Worm (Caenorhabditis elegans) whole organism, L4 larva: ENCODE results near the gene ceh-20.

ENCODE experiments used
- D1046.2 ChIP-seq: fragments of 200-800 bp; sonication (Bioruptor generic); IDR thresholded peaks from 2 replicates; pipeline ENCODE4 v1.3.6; 2022; ENCODE audit warnings: missing genetic modification characterization, missing compliant biosample characterization
- T26A8.4 ChIP-seq: fragments of 200-800 bp; sonication (Bioruptor generic); IDR thresholded peaks from 2 replicates; pipeline ENCODE4 v1.3.6; 2022; ENCODE audit warnings: missing genetic modification characterization, missing compliant biosample characterization
- Y48G9A.11 ChIP-seq: fragments of 200-800 bp; sonication (Bioruptor generic); IDR thresholded peaks from 2 replicates; pipeline ENCODE4 v1.3.6; 2022; ENCODE audit warnings: missing genetic modification reagents, missing genetic modification characterization, missing compliant biosample characterization
- Y75B8A.6 ChIP-seq: fragments of 200-800 bp; sonication (Bioruptor generic); IDR thresholded peaks from 2 replicates; pipeline ENCODE4 v1.3.6; 2022; ENCODE audit warnings: missing genetic modification reagents, missing genetic modification characterization, missing compliant biosample characterization
- ZK337.2 ChIP-seq: fragments of 200-800 bp; sonication (Bioruptor generic); IDR thresholded peaks from 2 replicates; pipeline ENCODE4 v1.3.6; 2022; ENCODE audit warnings: missing genetic modification reagents, missing genetic modification characterization, missing compliant biosample characterization
- ZK546.5 ChIP-seq, 2 experiments: sonication (generic microtip); optimal IDR thresholded peaks; 2 replicates each; lab custom pipeline; 2017; ENCODE audit warnings: missing biosample characterization in 2 of 2, missing genetic modification characterization in 2 of 2
- aha-1 ChIP-seq: fragments of 150-350 bp; peaks from one replicate; lab custom pipeline; 2014; ENCODE audit warnings: missing biosample characterization, missing genetic modification characterization
- daf-12 ChIP-seq: fragments of 150-350 bp; optimal IDR thresholded peaks from 2 replicates; lab custom pipeline; 2014; ENCODE audit warnings: missing biosample characterization, missing genetic modification reagents, missing genetic modification characterization
- daf-16 ChIP-seq, 3 experiments: sonication (generic microtip); optimal IDR thresholded peaks; 2 replicates each; lab custom pipeline; 2016 to 2017; ENCODE audit warnings: missing genetic modification characterization in 3 of 3, missing genetic modification reagents in 3 of 3, mild to moderate bottlenecking in 2 of 3, missing compliant biosample characterization in 2 of 3, missing biosample characterization in 1 of 3, moderate library complexity in 1 of 3
- dmd-6 ChIP-seq: fragments of 200-800 bp; sonication (Bioruptor generic); IDR thresholded peaks from 2 replicates; pipeline ENCODE4 v1.3.6; 2022; ENCODE audit warnings: missing genetic modification reagents, missing genetic modification characterization, missing compliant biosample characterization
- duxl-1 ChIP-seq: sonication (generic microtip); optimal IDR thresholded peaks from 2 replicates; lab custom pipeline; 2016; ENCODE audit warnings: mild to moderate bottlenecking, missing genetic modification characterization, moderate library complexity, missing compliant biosample characterization; ENCODE audit not compliant: poor library complexity
- dve-1 ChIP-seq: sonication (generic microtip); optimal IDR thresholded peaks from 2 replicates; lab custom pipeline; 2017; ENCODE audit warnings: antibody characterized with exemption, mild to moderate bottlenecking, missing genetic modification characterization, missing compliant biosample characterization; ENCODE audit not compliant: insufficient read depth
- egl-27 ChIP-seq: sonication (generic microtip); optimal IDR thresholded peaks from 3 replicates; lab custom pipeline; 2017; ENCODE audit warnings: missing biosample characterization, missing genetic modification reagents, missing genetic modification characterization
- fos-1 ChIP-seq: fragments of 150-350 bp; optimal IDR thresholded peaks from 2 replicates; lab custom pipeline; 2014; ENCODE audit warnings: missing biosample characterization, missing genetic modification characterization
- hif-1 ChIP-seq, 2 experiments: sonication (generic microtip); optimal IDR thresholded peaks; 2 replicates each; lab custom pipeline; 2016 to 2017; ENCODE audit warnings: missing compliant biosample characterization in 2 of 2, missing genetic modification characterization in 2 of 2, missing genetic modification reagents in 2 of 2, missing genotype in 2 of 2, mild to moderate bottlenecking in 1 of 2
- hlh-11 ChIP-seq: fragments of 200-800 bp; sonication (Bioruptor generic); optimal IDR thresholded peaks from 2 replicates; lab custom pipeline; 2018; ENCODE audit warnings: mild to moderate bottlenecking, missing genetic modification characterization, missing compliant biosample characterization
- hlh-30 ChIP-seq: sonication (generic microtip); optimal IDR thresholded peaks from 2 replicates; lab custom pipeline; 2017; ENCODE audit warnings: antibody characterized with exemption, mild to moderate bottlenecking, missing genetic modification characterization, missing compliant biosample characterization; ENCODE audit not compliant: insufficient read depth
- mdl-1 ChIP-seq, 2 experiments: fragments of 150-350 bp in 1 of 2; sonication (generic microtip) in 1 of 2; optimal IDR thresholded peaks; 2 replicates each; lab custom pipeline; 2014 to 2017; ENCODE audit warnings: missing biosample characterization in 2 of 2, missing genetic modification characterization in 2 of 2
- mxl-3 ChIP-seq: fragments of 200-800 bp; sonication (Bioruptor generic); optimal IDR thresholded peaks from 2 replicates; lab custom pipeline; 2018; ENCODE audit warnings: mild to moderate bottlenecking, missing genetic modification characterization, missing compliant biosample characterization
- nhr-102 ChIP-seq: sonication (generic microtip); optimal IDR thresholded peaks from 2 replicates; lab custom pipeline; 2016; ENCODE audit warnings: mild to moderate bottlenecking, missing genetic modification characterization, moderate library complexity, missing compliant biosample characterization
- nhr-28 ChIP-seq: fragments of 150-350 bp; optimal IDR thresholded peaks from 2 replicates; lab custom pipeline; 2014; ENCODE audit warnings: missing biosample characterization, missing genetic modification characterization
- nhr-41 ChIP-seq: fragments of 200-800 bp; sonication (Bioruptor generic); IDR thresholded peaks from 2 replicates; pipeline ENCODE4 v1.3.6; 2022; ENCODE audit warnings: missing genetic modification reagents, missing genetic modification characterization, missing compliant biosample characterization
- nhr-48 ChIP-seq: sonication (generic microtip); optimal IDR thresholded peaks from 2 replicates; lab custom pipeline; 2016; ENCODE audit warnings: mild to moderate bottlenecking, missing genetic modification characterization, missing compliant biosample characterization
- nhr-6 ChIP-seq: fragments of 150-350 bp; optimal IDR thresholded peaks from 2 replicates; lab custom pipeline; 2014; ENCODE audit warnings: missing biosample characterization, missing genetic modification characterization
- nhr-77 ChIP-seq: fragments of 150-350 bp; optimal IDR thresholded peaks from 2 replicates; lab custom pipeline; 2014; ENCODE audit warnings: missing biosample characterization, missing genetic modification characterization
- pha-4 ChIP-seq, 2 experiments: fragments of 150-350 bp in 1 of 2; fragments of 200-800 bp in 1 of 2; sonication (Bioruptor generic) in 1 of 2; IDR thresholded peaks in 1 of 2; optimal IDR thresholded peaks in 1 of 2; 2 replicates each; pipeline versions ENCODE4 v1.3.6 to Lab custom; 2014 to 2022; ENCODE audit warnings: missing genetic modification characterization in 2 of 2, missing genetic modification reagents in 2 of 2, missing biosample characterization in 1 of 2, missing compliant biosample characterization in 1 of 2
- php-3 ChIP-seq: fragments of 200-800 bp; sonication (Bioruptor generic); IDR thresholded peaks from 2 replicates; pipeline ENCODE4 v1.3.6; 2022; ENCODE audit warnings: missing genetic modification reagents, missing genetic modification characterization, missing compliant biosample characterization
- pqm-1 ChIP-seq: sonication (generic microtip); optimal IDR thresholded peaks from 2 replicates; lab custom pipeline; 2017; ENCODE audit warnings: missing biosample characterization, missing genetic modification characterization
- rbr-2 ChIP-seq: sonication (generic microtip); optimal IDR thresholded peaks from 2 replicates; lab custom pipeline; 2016; ENCODE audit warnings: missing genotype, missing genetic modification characterization, missing compliant biosample characterization
- saeg-2 ChIP-seq: fragments of 200-800 bp; sonication (Bioruptor generic); IDR thresholded peaks from 2 replicates; pipeline ENCODE4 v1.3.6; 2022; ENCODE audit warnings: missing genetic modification reagents, missing genetic modification characterization, missing compliant biosample characterization
- spr-3 ChIP-seq: fragments of 200-800 bp; sonication (Bioruptor generic); optimal IDR thresholded peaks from 2 replicates; lab custom pipeline; 2018; ENCODE audit warnings: mild to moderate bottlenecking, missing genetic modification characterization, missing compliant biosample characterization
- unc-62 ChIP-seq, 3 experiments: fragments of 150-350 bp in 1 of 3; sonication (generic microtip); optimal IDR thresholded peaks in 2 of 3; peaks in 1 of 3; 1 replicate in 1 of 3; 2 replicates in 2 of 3; lab custom pipeline; 2014 to 2017; ENCODE audit warnings: missing biosample characterization in 3 of 3, missing genetic modification characterization in 3 of 3, missing genetic modification reagents in 3 of 3, missing genotype in 1 of 3
- vab-7 ChIP-seq: fragments of 200-800 bp; sonication (Bioruptor generic); IDR thresholded peaks from 2 replicates; pipeline ENCODE4 v1.3.6; 2022; ENCODE audit warnings: missing genetic modification reagents, missing genetic modification characterization, missing compliant biosample characterization
- zfp-2 ChIP-seq: sonication (generic microtip); optimal IDR thresholded peaks from 2 replicates; lab custom pipeline; 2016; ENCODE audit warnings: mild to moderate bottlenecking, missing genetic modification characterization, missing compliant biosample characterization
- zip-11 ChIP-seq: fragments of 200-800 bp; sonication (Bioruptor generic); IDR thresholded peaks from 2 replicates; pipeline ENCODE4 v1.3.6; 2022; ENCODE audit warnings: missing genetic modification characterization, missing compliant biosample characterization

The ceh-20 gene

DNA sequence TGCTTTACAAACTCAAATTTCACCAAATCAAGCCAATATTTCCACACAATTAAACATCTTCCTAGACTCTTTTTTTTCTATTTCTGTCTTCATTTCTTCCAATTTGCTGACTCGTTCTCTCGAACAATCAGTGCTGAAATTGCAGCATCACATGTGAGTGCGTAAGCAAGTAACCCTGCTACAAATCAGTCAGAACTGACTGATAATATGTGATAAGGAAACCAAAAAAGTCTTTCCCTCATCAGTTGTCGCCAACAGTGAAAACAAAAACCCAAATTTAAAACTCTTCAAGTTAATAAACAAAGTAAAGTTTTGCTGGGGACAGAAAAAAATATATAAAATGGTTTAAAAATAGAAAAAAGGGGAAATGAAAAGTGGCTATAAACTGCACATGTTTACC, 11.8 kb downstream of the ceh-20 start:
- TF ChIP-seq php-3 (GFP tag; lab: Robert Waterston, UW) (peak; percentile 24; the same call in 1 of the 2 replicates), fos-1 (tag; lab: Kevin White, UChicago) (no peak), nhr-41 (GFP tag; lab: Robert Waterston, UW) (no peak), nhr-102 (tag; lab: Kevin White, UChicago) (no peak), nhr-77 (peak; percentile 47), unc-62 (GFP tag; optimal IDR thresholded peaks at IDR 0.05 in 1 of 2; lab: Kevin White, UChicago) (no peak), unc-62 (tag; optimal IDR thresholded peaks at IDR 0.05; lab: Kevin White, UChicago) (no peak), dve-1 (tag; lab: Kevin White, UChicago) (peak; percentile 71), hif-1 (tag; optimal IDR thresholded peaks at IDR 0.05; lab: Kevin White, UChicago) (no peak), ZK337.2 (no peak), hlh-11 (tag; lab: Kevin White, UChicago) (peak; percentile 74), ZK546.5 (tag; optimal IDR thresholded peaks at IDR 0.05; lab: Kevin White, UChicago) (no peak), Y48G9A.11 (no peak), nhr-28 (tag; lab: Kevin White, UChicago) (peak; percentile 73), zfp-2 (tag; lab: Kevin White, UChicago) (no peak), dmd-6 (peak; percentile 66), egl-27 (no peak), pqm-1 (tag; lab: Kevin White, UChicago) (peak; percentile 87), vab-7 (GFP tag; lab: Robert Waterston, UW) (no peak), nhr-48 (tag; lab: Kevin White, UChicago) (no peak), spr-3 (GFP tag; lab: Kevin White, UChicago) (no peak), daf-16 (GFP tag; optimal IDR thresholded peaks at IDR 0.05; lab: Kevin White, UChicago) (peak in 1 of 2 experiments; percentile 1), daf-16 (tag; optimal IDR thresholded peaks at IDR 0.05; lab: Kevin White, UChicago) (peak; percentile 80), hlh-30 (peak; percentile 30), mdl-1 (tag; optimal IDR thresholded peaks at IDR 0.05; lab: Kevin White, UChicago) (peak in 1 of 2 experiments; percentile 16)

DNA sequence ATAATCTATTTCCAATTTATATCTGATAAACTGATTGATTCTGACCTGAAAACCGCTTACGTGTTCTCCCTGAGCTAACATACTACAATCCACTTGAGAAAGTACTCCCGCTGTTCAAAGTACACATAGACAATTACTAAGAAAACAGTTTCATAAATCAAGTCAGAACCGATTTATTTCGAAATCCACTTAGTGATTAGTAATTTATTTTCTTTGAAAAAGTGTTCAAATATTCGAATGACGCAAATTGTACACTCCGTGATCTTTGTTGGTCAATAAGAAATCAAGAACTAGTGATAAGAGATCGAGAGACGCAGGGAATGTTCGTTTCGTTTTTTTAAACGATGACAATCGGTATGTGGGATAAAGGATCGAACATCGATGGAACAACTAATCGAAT, 12.8 kb downstream of the ceh-20 start:
- TF ChIP-seq rbr-2 (no peak), hlh-11 (tag; lab: Kevin White, UChicago) (peak; percentile 37), Y48G9A.11 (no peak), php-3 (GFP tag; lab: Robert Waterston, UW) (no peak), Y75B8A.6 (no peak), zip-11 (no peak), nhr-6 (tag; lab: Kevin White, UChicago) (no peak), aha-1 (tag; lab: Kevin White, UChicago) (peak; percentile 93), pha-4 (GFP tag; IDR thresholded peaks at IDR 0.05; lab: Robert Waterston, UW) (no peak; the same call in 1 of the 2 replicates), pha-4 (tag; optimal IDR thresholded peaks at IDR 0.05; lab: Kevin White, UChicago) (no peak), daf-12 (tag; lab: Kevin White, UChicago) (no peak), duxl-1 (tag; lab: Kevin White, UChicago) (no peak), dve-1 (tag; lab: Kevin White, UChicago) (peak; percentile 56), daf-16 (GFP tag; optimal IDR thresholded peaks at IDR 0.05; lab: Kevin White, UChicago) (peak in 1 of 2 experiments; percentile 12), daf-16 (tag; optimal IDR thresholded peaks at IDR 0.05; lab: Kevin White, UChicago) (peak; percentile 45)

DNA sequence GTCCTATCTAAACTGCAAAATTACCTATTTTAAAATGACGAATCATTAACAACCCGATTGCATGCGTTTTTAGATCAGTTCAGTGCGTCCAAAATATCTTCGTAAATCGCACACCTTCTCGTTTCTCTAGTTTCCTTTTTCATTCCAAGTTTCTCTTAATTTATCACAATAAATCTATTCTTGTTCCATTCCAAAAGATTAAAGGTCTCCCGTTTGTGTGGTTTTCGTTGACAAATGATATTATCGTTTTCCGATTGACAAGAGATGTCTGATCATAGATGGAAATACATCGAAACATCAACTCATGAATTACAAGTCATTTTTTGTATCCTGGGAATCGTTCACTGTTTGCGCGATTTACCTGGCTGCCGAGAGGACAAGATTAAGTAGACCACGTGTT, 13.5 kb downstream of the ceh-20 start:
- TF ChIP-seq T26A8.4 (GFP tag; lab: Robert Waterston, UW) (no peak), saeg-2 (GFP tag; lab: Robert Waterston, UW) (no peak), daf-16 (GFP tag; optimal IDR thresholded peaks at IDR 0.05; lab: Kevin White, UChicago) (no peak), daf-16 (tag; optimal IDR thresholded peaks at IDR 0.05; lab: Kevin White, UChicago) (peak; percentile 5), hlh-11 (tag; lab: Kevin White, UChicago) (peak; percentile 7), D1046.2 (GFP tag; lab: Robert Waterston, UW) (no peak), mxl-3 (GFP tag; lab: Kevin White, UChicago) (peak; percentile 20), spr-3 (GFP tag; lab: Kevin White, UChicago) (no peak), nhr-28 (tag; lab: Kevin White, UChicago) (peak; percentile 69)
